Fruit fly (Drosophila melanogaster): Measurements from ENCODE around the gene Gr10b.

The Gr10b gene

dm6 chrX:11384023-11384444 is 29.0 kb downstream of the Gr10b start (continued):
- TF ChIP-seq grau (tag; optimal IDR thresholded peaks at IDR 0.05), result peak; percentile 90
- TF ChIP-seq Poxn (GFP tag; IDR thresholded peaks at IDR 0.05), result peak; percentile 61; the same call in 1 of the 2 replicates
- TF ChIP-seq Ravus (GFP tag; IDR thresholded peaks at IDR 0.05), result peak; percentile 38; the same call in 1 of the 2 replicates
- TF ChIP-seq CG8924 (tag; optimal IDR thresholded peaks at IDR 0.05), result peak; percentile 61
- no peak for TF ChIP-seq sc (optimal IDR thresholded peaks at IDR 0.05)
- no peak for TF ChIP-seq sc (GFP tag; optimal IDR thresholded peaks at IDR 0.05)
- no peak for TF ChIP-seq Dfd (GFP tag; optimal IDR thresholded peaks at IDR 0.05)
- no peak for TF ChIP-seq CG31388 (GFP tag; optimal IDR thresholded peaks at IDR 0.05)
- TF ChIP-seq so (GFP tag; IDR thresholded peaks at IDR 0.05), result peak; percentile 73; the same call in 2 of the 3 replicates
- TF ChIP-seq Nf-YA (GFP tag; IDR thresholded peaks at IDR 0.05), result peak; percentile 18; the same call in 1 of the 2 replicates
- no peak for TF ChIP-seq bigmax (GFP tag; optimal IDR thresholded peaks at IDR 0.05)
- peak; percentile 10 for TF ChIP-seq crc (GFP tag; optimal IDR thresholded peaks at IDR 0.05)
- no peak for TF ChIP-seq Tbp (GFP tag; optimal IDR thresholded peaks at IDR 0.05)
- TF ChIP-seq Stat92E (GFP tag; optimal IDR thresholded peaks at IDR 0.05), result no peak
- no peak for TF ChIP-seq run (tag; optimal IDR thresholded peaks at IDR 0.05)
- TF ChIP-seq D19B (GFP tag; optimal IDR thresholded peaks at IDR 0.05), result peak; percentile 36
- peak; percentile 71 for TF ChIP-seq CG12659 (GFP tag; optimal IDR thresholded peaks at IDR 0.05)
- TF ChIP-seq dpn (GFP tag; optimal IDR thresholded peaks at IDR 0.05), result peak; percentile 62 to 63
- no peak for TF ChIP-seq CG8290 (GFP tag; optimal IDR thresholded peaks at IDR 0.05)
- TF ChIP-seq CG8290 (tag; optimal IDR thresholded peaks at IDR 0.05), result peak in 1 of 2 experiments; percentile 47
- no peak for TF ChIP-seq CG14710 (tag; optimal IDR thresholded peaks at IDR 0.05)
- TF ChIP-seq grn (GFP tag; optimal IDR thresholded peaks at IDR 0.05), result no peak
- TF ChIP-seq CTCF (GFP tag; optimal IDR thresholded peaks at IDR 0.05), result peak; percentile 9
- no peak for TF ChIP-seq Elba2 (GFP tag; optimal IDR thresholded peaks at IDR 0.05)
- TF ChIP-seq CG7786 (GFP tag; optimal IDR thresholded peaks at IDR 0.05), result no peak
- no peak for TF ChIP-seq Lpt (GFP tag; optimal IDR thresholded peaks at IDR 0.05)
- TF ChIP-seq Meics (GFP tag; optimal IDR thresholded peaks at IDR 0.05), result peak; percentile 86
- TF ChIP-seq CG2712 (tag; optimal IDR thresholded peaks at IDR 0.05), result peak; percentile 43
- peak; percentile 61 for TF ChIP-seq Hsf (GFP tag; optimal IDR thresholded peaks at IDR 0.05)
- no peak for TF ChIP-seq ftz-f1 (GFP tag; optimal IDR thresholded peaks at IDR 0.05)
- TF ChIP-seq YL-1 (GFP tag; optimal IDR thresholded peaks at IDR 0.05), result no peak
- TF ChIP-seq Doc2 (GFP tag; IDR thresholded peaks at IDR 0.05), result no peak
- no peak for TF ChIP-seq en (GFP tag; optimal IDR thresholded peaks at IDR 0.05)
- peak; percentile 52 for TF ChIP-seq CG17361 (GFP tag; IDR thresholded peaks at IDR 0.05)
- no peak for TF ChIP-seq amos (GFP tag; IDR thresholded peaks at IDR 0.05; ENCODE audit: partially characterized antibody)
- no peak for TF ChIP-seq CG2199 (GFP tag; IDR thresholded peaks at IDR 0.05)
- TF ChIP-seq CG7357 (GFP tag; IDR thresholded peaks at IDR 0.05), result peak; percentile 42; the same call in 1 of the 3 replicates
- TF ChIP-seq lola (GFP tag; optimal IDR thresholded peaks at IDR 0.05), result no peak

- TF ChIP-seq Ravus (GFP tag; IDR thresholded peaks at IDR 0.05) (no peak), h (optimal IDR thresholded peaks at IDR 0.05) (no peak), CG3407 (GFP tag; optimal IDR thresholded peaks at IDR 0.05) (no peak), Kr (GFP tag; optimal IDR thresholded peaks at IDR 0.05) (no peak), CG13775 (GFP tag; optimal IDR thresholded peaks at IDR 0.05) (no peak), CG8290 (GFP tag; optimal IDR thresholded peaks at IDR 0.05) (no peak), CG8290 (tag; optimal IDR thresholded peaks at IDR 0.05) (no peak), CG4854 (GFP tag; optimal IDR thresholded peaks at IDR 0.05) (no peak), gsb-n (tag; optimal IDR thresholded peaks at IDR 0.05) (no peak), D19B (GFP tag; optimal IDR thresholded peaks at IDR 0.05) (peak; percentile 65), CG14965 (GFP tag; optimal IDR thresholded peaks at IDR 0.05; ENCODE audit: borderline replicate concordance) (no peak), CG8944 (GFP tag; optimal IDR thresholded peaks at IDR 0.05) (no peak), Nf-YC (tag; optimal IDR thresholded peaks at IDR 0.05) (no peak), CG15011 (GFP tag; optimal IDR thresholded peaks at IDR 0.05) (no peak), Fer3 (tag; optimal IDR thresholded peaks at IDR 0.05) (no peak), CG12769 (tag; optimal IDR thresholded peaks at IDR 0.05) (peak; percentile 1), sens-2 (GFP tag; IDR thresholded peaks at IDR 0.05) (no peak)
These were observed 29.5 kb downstream of the Gr10b start for dm6 chrX:11383530-11383929.
